Worm (Caenorhabditis elegans): ENCODE data around the gene sre-12.

The sre-12 gene

DNA sequence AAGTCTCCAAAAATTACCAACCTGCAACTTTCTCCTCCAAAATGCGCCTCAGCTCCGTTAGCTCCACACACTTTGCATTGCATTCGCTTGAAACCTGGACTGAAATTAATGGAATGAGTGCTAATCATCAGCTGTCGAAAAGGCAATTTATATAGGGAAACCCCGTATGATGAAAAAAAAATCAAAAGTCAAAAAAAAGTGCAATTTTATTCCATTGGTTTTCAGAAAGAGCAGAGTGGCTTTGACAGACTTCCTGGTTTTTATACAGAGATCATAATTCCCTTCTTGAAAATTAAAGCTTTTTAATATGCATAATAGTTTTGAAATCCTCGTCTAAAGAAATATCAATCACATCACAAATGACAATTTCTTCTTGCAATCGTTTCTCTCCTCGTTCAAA, 8.8 kb upstream of the sre-12 start, which contains the start of gene nhr-139:
nhr-139 (minus strand) TSS at position 101 of the 400 bp plus-strand sequence.
- no peak for TF ChIP-seq hmg-4 (GFP tag; optimal IDR thresholded peaks at IDR 0.05)
- no peak for TF ChIP-seq hnd-1 (tag; optimal IDR thresholded peaks at IDR 0.05)
- no peak for TF ChIP-seq B0310.2 (tag; optimal IDR thresholded peaks at IDR 0.05)
- no peak for TF ChIP-seq ceh-13 (GFP tag; optimal IDR thresholded peaks at IDR 0.05)
- TF ChIP-seq flt-1 (GFP tag; IDR thresholded peaks at IDR 0.05): no peak
- no peak for TF ChIP-seq aly-1 (tag; optimal IDR thresholded peaks at IDR 0.05)
- no peak for TF ChIP-seq tbx-11 (GFP tag; IDR thresholded peaks at IDR 0.05)
- TF ChIP-seq hmbx-1 (tag; optimal IDR thresholded peaks at IDR 0.05): no peak
- no peak for TF ChIP-seq F13C5.2 (tag; optimal IDR thresholded peaks at IDR 0.05)
- TF ChIP-seq ceh-36 (tag; optimal IDR thresholded peaks at IDR 0.05): no peak
- TF ChIP-seq sea-1 (GFP tag; conservative IDR thresholded peaks at IDR 0.05): no peak
- TF ChIP-seq tbx-37 (GFP tag; conservative IDR thresholded peaks at IDR 0.05): no peak
- no peak for TF ChIP-seq ama-1 (optimal IDR thresholded peaks at IDR 0.05)
- TF ChIP-seq pes-1 (GFP tag; IDR thresholded peaks at IDR 0.05): no peak
- TF ChIP-seq tra-4 (tag; optimal IDR thresholded peaks at IDR 0.05): no peak
- no peak for TF ChIP-seq ets-7 (tag; optimal IDR thresholded peaks at IDR 0.05)
- TF ChIP-seq scrt-1 (GFP tag; IDR thresholded peaks at IDR 0.05): no peak

- no peak for TF ChIP-seq ceh-13 (GFP tag; optimal IDR thresholded peaks at IDR 0.05)
Observed at ce11 chrV:6985943-6986342, 7.0 kb upstream of the sre-12 start, which contains the start of gene nhr-163. Gene nhr-163 (minus strand): TSS chrV:6986043.

DNA sequence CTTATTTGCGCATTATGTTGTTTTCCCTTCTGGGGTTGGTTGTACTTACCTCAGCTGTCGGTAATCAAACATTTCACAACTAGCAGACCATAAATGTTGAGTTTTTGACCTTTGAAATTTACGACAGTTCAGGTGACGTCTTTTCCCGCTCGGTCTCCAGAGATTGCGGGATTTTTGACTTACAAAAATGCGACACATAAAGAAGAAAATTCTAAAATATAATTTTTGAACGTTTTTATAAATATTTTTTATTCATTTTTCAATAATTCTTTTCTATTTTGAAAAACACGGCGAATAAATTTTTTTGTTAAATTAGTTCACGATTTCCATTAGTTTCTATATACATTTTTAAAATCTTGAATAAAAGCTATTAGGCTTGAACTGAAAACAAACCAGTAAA, 3.9 kb upstream of the sre-12 start, which contains the start of gene nhr-161:
nhr-161 (minus strand) TSS at position 101 of the 400 bp plus-strand sequence.
- no peak for TF ChIP-seq scrt-1 (GFP tag; IDR thresholded peaks at IDR 0.05)
- TF ChIP-seq hmg-4 (GFP tag; optimal IDR thresholded peaks at IDR 0.05): no peak
- TF ChIP-seq sea-1 (GFP tag; conservative IDR thresholded peaks at IDR 0.05): no peak
- TF ChIP-seq aly-1 (tag; optimal IDR thresholded peaks at IDR 0.05): no peak
- TF ChIP-seq hmbx-1 (tag; optimal IDR thresholded peaks at IDR 0.05): no peak
- no peak for TF ChIP-seq ceh-13 (GFP tag; optimal IDR thresholded peaks at IDR 0.05)
- TF ChIP-seq hnd-1 (tag; optimal IDR thresholded peaks at IDR 0.05): no peak
- no peak for TF ChIP-seq flt-1 (GFP tag; IDR thresholded peaks at IDR 0.05)
- no peak for TF ChIP-seq tra-4 (tag; optimal IDR thresholded peaks at IDR 0.05)
- no peak for TF ChIP-seq tbx-11 (GFP tag; IDR thresholded peaks at IDR 0.05)
- TF ChIP-seq ama-1 (optimal IDR thresholded peaks at IDR 0.05): no peak
- no peak for TF ChIP-seq ets-7 (tag; optimal IDR thresholded peaks at IDR 0.05)
- TF ChIP-seq B0310.2 (tag; optimal IDR thresholded peaks at IDR 0.05): no peak
- no peak for TF ChIP-seq tbx-37 (GFP tag; conservative IDR thresholded peaks at IDR 0.05)
- TF ChIP-seq ceh-36 (tag; optimal IDR thresholded peaks at IDR 0.05): no peak
- no peak for TF ChIP-seq F13C5.2 (tag; optimal IDR thresholded peaks at IDR 0.05)
- TF ChIP-seq pes-1 (GFP tag; IDR thresholded peaks at IDR 0.05): no peak

- TF ChIP-seq hmbx-1 (tag; optimal IDR thresholded peaks at IDR 0.05) (no peak), tra-4 (tag; optimal IDR thresholded peaks at IDR 0.05) (no peak), tbx-11 (GFP tag; IDR thresholded peaks at IDR 0.05) (no peak), ceh-13 (GFP tag; optimal IDR thresholded peaks at IDR 0.05) (no peak), pes-1 (GFP tag; IDR thresholded peaks at IDR 0.05) (no peak), sea-1 (GFP tag; conservative IDR thresholded peaks at IDR 0.05) (no peak), hnd-1 (tag; optimal IDR thresholded peaks at IDR 0.05) (no peak), ceh-36 (tag; optimal IDR thresholded peaks at IDR 0.05) (no peak), hmg-4 (GFP tag; optimal IDR thresholded peaks at IDR 0.05) (no peak), F13C5.2 (tag; optimal IDR thresholded peaks at IDR 0.05) (no peak), ets-7 (tag; optimal IDR thresholded peaks at IDR 0.05) (no peak), tbx-37 (GFP tag; conservative IDR thresholded peaks at IDR 0.05) (no peak), flt-1 (GFP tag; IDR thresholded peaks at IDR 0.05) (no peak)
Observed at ce11 chrV:6976047-6976446, 2.9 kb downstream of the sre-12 start, which contains the start of gene srx-16. Gene srx-16 (plus strand): TSS chrV:6976347.

- no peak for TF ChIP-seq B0310.2 (tag; optimal IDR thresholded peaks at IDR 0.05)
- TF ChIP-seq flt-1 (GFP tag; IDR thresholded peaks at IDR 0.05): no peak
- TF ChIP-seq scrt-1 (GFP tag; IDR thresholded peaks at IDR 0.05): no peak
- no peak for TF ChIP-seq ets-7 (tag; optimal IDR thresholded peaks at IDR 0.05)
- TF ChIP-seq ceh-36 (tag; optimal IDR thresholded peaks at IDR 0.05): no peak
- TF ChIP-seq sea-1 (GFP tag; conservative IDR thresholded peaks at IDR 0.05): no peak
- TF ChIP-seq tbx-37 (GFP tag; conservative IDR thresholded peaks at IDR 0.05): no peak
- TF ChIP-seq aly-1 (tag; optimal IDR thresholded peaks at IDR 0.05): no peak
Observed at ce11 chrV:6971567-6971966, 7.4 kb downstream of the sre-12 start, which contains the start of gene srx-59. Gene srx-59 (plus strand): TSS chrV:6971867.

DNA sequence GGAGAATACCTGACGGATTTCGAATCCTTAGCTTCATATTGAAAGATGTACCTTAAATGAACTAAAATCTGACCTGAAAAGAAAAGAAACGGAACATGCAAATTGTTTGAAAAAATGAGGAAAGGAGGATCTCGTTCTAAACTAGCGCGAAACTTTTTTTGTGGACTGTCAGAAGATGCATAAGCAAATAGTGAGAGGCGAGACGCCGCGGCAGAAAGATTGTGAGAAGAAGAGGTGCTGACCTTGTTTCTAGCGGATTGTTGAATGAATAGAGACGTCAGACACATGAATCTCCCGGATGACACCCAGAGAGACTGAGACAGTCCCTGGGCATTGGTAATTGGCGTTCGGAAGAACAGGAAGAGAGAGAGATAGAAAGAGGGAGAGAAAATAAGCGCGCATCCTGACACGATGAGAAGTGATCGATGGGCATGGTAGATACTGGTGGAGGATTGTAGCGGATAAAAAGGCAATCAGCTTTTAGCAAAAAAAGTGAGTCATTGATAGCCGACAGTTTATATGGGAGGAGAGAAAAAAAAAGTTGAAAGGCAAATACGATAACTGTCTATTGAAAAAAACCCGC, 8.9 kb downstream of the sre-12 start, which contains the start of gene ptr-15:
ptr-15 (minus strand) TSS at position 51 of the 583 bp plus-strand sequence.
- TF ChIP-seq aly-1 (tag; optimal IDR thresholded peaks at IDR 0.05) (no peak), pes-1 (GFP tag; IDR thresholded peaks at IDR 0.05) (no peak), ceh-36 (tag; optimal IDR thresholded peaks at IDR 0.05) (no peak), ceh-13 (GFP tag; optimal IDR thresholded peaks at IDR 0.05) (no peak), ets-7 (tag; optimal IDR thresholded peaks at IDR 0.05) (no peak), tbx-37 (GFP tag; conservative IDR thresholded peaks at IDR 0.05) (no peak), tra-4 (tag; optimal IDR thresholded peaks at IDR 0.05) (no peak), F13C5.2 (tag; optimal IDR thresholded peaks at IDR 0.05) (no peak), ama-1 (optimal IDR thresholded peaks at IDR 0.05) (no peak), scrt-1 (GFP tag; IDR thresholded peaks at IDR 0.05) (no peak), tbx-11 (GFP tag; IDR thresholded peaks at IDR 0.05) (no peak), flt-1 (GFP tag; IDR thresholded peaks at IDR 0.05) (no peak), hmg-4 (GFP tag; optimal IDR thresholded peaks at IDR 0.05) (no peak), hmbx-1 (tag; optimal IDR thresholded peaks at IDR 0.05) (no peak), hnd-1 (tag; optimal IDR thresholded peaks at IDR 0.05) (no peak), B0310.2 (tag; optimal IDR thresholded peaks at IDR 0.05) (no peak)

ce11 chrV:6956237-6956636, 22.7 kb downstream of the sre-12 start, which contains the start of gene mec-1:
Gene mec-1 (plus strand): TSS chrV:6956537.
- TF ChIP-seq flt-1 (GFP tag; IDR thresholded peaks at IDR 0.05) (no peak), B0310.2 (tag; optimal IDR thresholded peaks at IDR 0.05) (no peak), tbx-11 (GFP tag; IDR thresholded peaks at IDR 0.05) (no peak), aly-1 (tag; optimal IDR thresholded peaks at IDR 0.05) (no peak), ets-7 (tag; optimal IDR thresholded peaks at IDR 0.05) (no peak), F13C5.2 (tag; optimal IDR thresholded peaks at IDR 0.05) (no peak), ceh-36 (tag; optimal IDR thresholded peaks at IDR 0.05) (no peak), sea-1 (GFP tag; conservative IDR thresholded peaks at IDR 0.05) (no peak), tra-4 (tag; optimal IDR thresholded peaks at IDR 0.05) (no peak), ama-1 (optimal IDR thresholded peaks at IDR 0.05) (no peak), tbx-37 (GFP tag; conservative IDR thresholded peaks at IDR 0.05) (no peak), ceh-13 (GFP tag; optimal IDR thresholded peaks at IDR 0.05) (no peak), hmg-4 (GFP tag; optimal IDR thresholded peaks at IDR 0.05) (no peak)

All from whole organism, early embryonic.